Fruit fly (Drosophila melanogaster): ENCODE measurements around the gene CG9175.
A peak's percentile ranks its signal among the peaks of the same experiment; 100 is the strongest.

The CG9175 gene

dm6 chr2L:6062382-6063082 lies 36.2 kb downstream of the CG9175 start, which contains the start of the genes ND-51 and CG13994 (continued):
- TF ChIP-seq CG7556 (GFP tag; optimal IDR thresholded peaks at IDR 0.05) (peak; percentile 61), CG31441 (GFP tag; IDR thresholded peaks at IDR 0.05) (no peak), Chrac-16 (GFP tag; optimal IDR thresholded peaks at IDR 0.05) (peak; percentile 72), CG8944 (GFP tag; optimal IDR thresholded peaks at IDR 0.05) (peak; percentile 70), ftz-f1 (GFP tag; optimal IDR thresholded peaks at IDR 0.05) (peak; percentile 35), CG2199 (GFP tag; IDR thresholded peaks at IDR 0.05) (0 out of 3 replicates have a peak, but pooled peaks have one; percentile 76), CG8281 (tag; optimal IDR thresholded peaks at IDR 0.05) (peak; percentile 34), CG9437 (GFP tag; optimal IDR thresholded peaks at IDR 0.05) (peak; percentile 55), dan (GFP tag; IDR thresholded peaks at IDR 0.05) (no peak; the same call in 1 of the 2 replicates), ewg (GFP tag; optimal IDR thresholded peaks at IDR 0.05) (peak; percentile 87), knrl (GFP tag; IDR thresholded peaks at IDR 0.05; ENCODE audit: partially characterized antibody) (peak; percentile 50; the same call in 2 of the 3 replicates), CG12071 (GFP tag; optimal IDR thresholded peaks at IDR 0.05) (peak; percentile 46), D19B (GFP tag; optimal IDR thresholded peaks at IDR 0.05) (peak; percentile 63), CG3065 (GFP tag; optimal IDR thresholded peaks at IDR 0.05) (peak; percentile 43), wdn (GFP tag; IDR thresholded peaks at IDR 0.05) (peak; percentile 74), pan (optimal IDR thresholded peaks at IDR 0.05) (no peak), pan (GFP tag; optimal IDR thresholded peaks at IDR 0.05 in 1 of 2, IDR thresholded peaks at IDR 0.05 in 1 of 2) (peak in 1 of 2 experiments; percentile 85), gt (GFP tag; IDR thresholded peaks at IDR 0.05) (no peak), Kr (GFP tag; optimal IDR thresholded peaks at IDR 0.05) (no peak), CG2678 (tag; optimal IDR thresholded peaks at IDR 0.05) (peak; percentile 83), pros (GFP tag; optimal IDR thresholded peaks at IDR 0.05) (no peak), Fer1 (GFP tag; optimal IDR thresholded peaks at IDR 0.05) (peak; percentile 79), Blimp-1 (GFP tag; optimal IDR thresholded peaks at IDR 0.05) (peak; percentile 74), CG7963 (GFP tag; IDR thresholded peaks at IDR 0.05; ENCODE audit: partially characterized antibody) (0 out of 3 replicates have a peak, but pooled peaks have one; percentile 1), ERR (GFP tag; optimal IDR thresholded peaks at IDR 0.05) (peak; percentile 83), Fer3 (tag; optimal IDR thresholded peaks at IDR 0.05) (peak; percentile 83), toy (GFP tag; IDR thresholded peaks at IDR 0.05) (peak; percentile 45; the same call in 1 of the 2 replicates), ase (GFP tag; IDR thresholded peaks at IDR 0.05) (peak; percentile 80), CG16863 (GFP tag; optimal IDR thresholded peaks at IDR 0.05) (peak; percentile 79), CG33213 (GFP tag; optimal IDR thresholded peaks at IDR 0.05) (peak; percentile 77), Elba2 (GFP tag; optimal IDR thresholded peaks at IDR 0.05) (peak; percentile 94), Sry-β (GFP tag; optimal IDR thresholded peaks at IDR 0.05) (peak; percentile 14), Dad (GFP tag; optimal IDR thresholded peaks at IDR 0.05) (peak; percentile 79), CG12219 (GFP tag; optimal IDR thresholded peaks at IDR 0.05) (peak; percentile 58), dimm (GFP tag; IDR thresholded peaks at IDR 0.05) (peak; percentile 55; the same call in 1 of the 2 replicates), sc (optimal IDR thresholded peaks at IDR 0.05) (no peak), sc (GFP tag; optimal IDR thresholded peaks at IDR 0.05) (peak; percentile 1), grn (GFP tag; optimal IDR thresholded peaks at IDR 0.05) (no peak), CG13296 (GFP tag; optimal IDR thresholded peaks at IDR 0.05) (peak; percentile 80), en (GFP tag; optimal IDR thresholded peaks at IDR 0.05) (peak; percentile 44), BtbVII (GFP tag; optimal IDR thresholded peaks at IDR 0.05) (peak; percentile 55), dmrt11E (tag; optimal IDR thresholded peaks at IDR 0.05) (peak; percentile 71), ssp (GFP tag; IDR thresholded peaks at IDR 0.05) (peak; percentile 94), fd96Cb (tag; optimal IDR thresholded peaks at IDR 0.05) (peak; percentile 79), CG34422 (GFP tag; IDR thresholded peaks at IDR 0.05) (peak; percentile 86), CG8290 (GFP tag; optimal IDR thresholded peaks at IDR 0.05) (peak; percentile 72), CG8290 (tag; optimal IDR thresholded peaks at IDR 0.05) (peak; percentile 57 to 83), CG7928 (GFP tag; optimal IDR thresholded peaks at IDR 0.05) (no peak), CG8924 (tag; optimal IDR thresholded peaks at IDR 0.05) (peak; percentile 78), CG4820 (GFP tag; optimal IDR thresholded peaks at IDR 0.05) (peak; percentile 82)
